Fruit fly (Drosophila melanogaster) whole organism, prepupa: ENCODE data around the gene CG14868.

ENCODE experiments used
- CG10631 ChIP-seq: fragments of 200-800 bp; sonication (Bioruptor generic); optimal IDR thresholded peaks from 2 replicates; lab custom pipeline; 2016; ENCODE audit warnings: missing biosample characterization, missing genetic modification characterization
- CG15336 ChIP-seq: fragments of 200-800 bp; sonication (Bioruptor generic); IDR thresholded peaks from 2 replicates; pipeline ENCODE4 v1.3.6; 2022; ENCODE audit warnings: missing biosample characterization, missing genetic modification characterization
- CG6854 ChIP-seq: fragments of 200-800 bp; sonication (Bioruptor generic); optimal IDR thresholded peaks from 2 replicates; lab custom pipeline; 2017; ENCODE audit warnings: missing biosample characterization, mild to moderate bottlenecking, missing genetic modification characterization
- CG8632 ChIP-seq: fragments of 200-800 bp; sonication (Bioruptor generic); optimal IDR thresholded peaks from 3 replicates; lab custom pipeline; 2016; ENCODE audit warnings: missing biosample characterization, missing genetic modification characterization
- Hr39 ChIP-seq: fragments of 200-800 bp; sonication (Bioruptor generic); optimal IDR thresholded peaks from 2 replicates; lab custom pipeline; 2016; ENCODE audit warnings: missing biosample characterization, missing genetic modification characterization
- Hr4 ChIP-seq: fragments of 200-800 bp; sonication (Bioruptor generic); optimal IDR thresholded peaks from 3 replicates; lab custom pipeline; 2016; ENCODE audit warnings: missing biosample characterization, missing genetic modification characterization
- Met ChIP-seq: fragments of 200-800 bp; sonication (Bioruptor generic); optimal IDR thresholded peaks from 3 replicates; lab custom pipeline; 2016; ENCODE audit warnings: missing biosample characterization, missing genetic modification characterization
- Sox102F ChIP-seq: fragments of 200-800 bp; sonication (Bioruptor generic); optimal IDR thresholded peaks from 2 replicates; lab custom pipeline; 2016; ENCODE audit warnings: missing biosample characterization, mild to moderate bottlenecking, missing genetic modification characterization
- net ChIP-seq: fragments of 200-800 bp; sonication (Bioruptor generic); optimal IDR thresholded peaks from 3 replicates; lab custom pipeline; 2016; ENCODE audit warnings: missing biosample characterization, missing genetic modification characterization

DNA sequence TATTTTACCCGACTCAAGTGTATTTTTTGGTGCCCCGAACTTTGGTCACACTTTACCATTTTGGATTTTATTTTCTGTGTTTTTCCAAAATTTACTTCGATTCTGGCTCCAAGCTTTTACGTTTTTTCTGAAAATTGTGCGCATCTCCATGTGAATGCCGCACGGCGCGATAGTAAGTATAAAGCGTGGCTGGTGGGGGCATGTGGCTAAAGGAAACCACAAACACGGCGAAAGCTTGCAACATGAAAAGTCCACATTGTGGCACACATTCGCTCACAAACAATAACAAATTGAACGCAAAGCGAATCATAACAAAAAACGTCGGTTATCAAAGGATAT is 49.0 kb downstream of the CG14868 start, which contains the start of gene ear:
- no peak for TF ChIP-seq Hr4 (GFP tag; lab: Kevin White, UChicago)
- no peak for TF ChIP-seq Sox102F
- TF ChIP-seq CG8632 (GFP tag; lab: Kevin White, UChicago), result no peak
- no peak for TF ChIP-seq CG15336
- TF ChIP-seq CG10631 (GFP tag; lab: Kevin White, UChicago), result no peak
- no peak for TF ChIP-seq CG6854 (GFP tag; lab: Kevin White, UChicago)
- no peak for TF ChIP-seq Hr39 (GFP tag; lab: Kevin White, UChicago)
- no peak for TF ChIP-seq Met
- TF ChIP-seq net (GFP tag; lab: Kevin White, UChicago), result no peak
